Fruit fly (Drosophila melanogaster): ENCODE measurements around the gene CG5177.

Gene CG5177

dm6 chr2L:7411947-7412621 is 7.1 kb downstream of the CG5177 start, which contains the start of gene chm (continued):
- TF ChIP-seq CG10543 (GFP tag; optimal IDR thresholded peaks at IDR 0.05): peak; percentile 0
- TF ChIP-seq CrebB (tag; optimal IDR thresholded peaks at IDR 0.05): no peak
- no peak; the same call in 2 of the 3 replicates for TF ChIP-seq CG11456 (GFP tag; IDR thresholded peaks at IDR 0.05)
- no peak for TF ChIP-seq caup (GFP tag; optimal IDR thresholded peaks at IDR 0.05; ENCODE audit: severe bottlenecking)
- TF ChIP-seq CG31441 (GFP tag; IDR thresholded peaks at IDR 0.05): 0 out of 2 replicates have a peak, but pooled peaks have one; percentile 27
- TF ChIP-seq CG3163 (GFP tag; optimal IDR thresholded peaks at IDR 0.05): peak; percentile 6
- peak; percentile 88 for TF ChIP-seq CHES-1-like (GFP tag; optimal IDR thresholded peaks at IDR 0.05)
- TF ChIP-seq sr (GFP tag; IDR thresholded peaks at IDR 0.05): no peak
- TF ChIP-seq CG31388 (GFP tag; optimal IDR thresholded peaks at IDR 0.05): no peak
- TF ChIP-seq CG17186 (GFP tag; optimal IDR thresholded peaks at IDR 0.05): peak; percentile 14
- no peak for TF ChIP-seq sqz (GFP tag; optimal IDR thresholded peaks at IDR 0.05)
- TF ChIP-seq CG15514 (GFP tag; optimal IDR thresholded peaks at IDR 0.05): peak; percentile 46
- peak; percentile 45 for TF ChIP-seq CG34376 (GFP tag; optimal IDR thresholded peaks at IDR 0.05)
- peak; percentile 10 for TF ChIP-seq bab2 (GFP tag; optimal IDR thresholded peaks at IDR 0.05)
- no peak for TF ChIP-seq CG10147 (GFP tag; optimal IDR thresholded peaks at IDR 0.05)
- peak; percentile 87 for TF ChIP-seq bbx (GFP tag; IDR thresholded peaks at IDR 0.05; ENCODE audit: partially characterized antibody)
- no peak for TF ChIP-seq C15 (GFP tag; IDR thresholded peaks at IDR 0.05)
- TF ChIP-seq emc (GFP tag; optimal IDR thresholded peaks at IDR 0.05): no peak
- peak; percentile 47 for TF ChIP-seq CG7786 (GFP tag; optimal IDR thresholded peaks at IDR 0.05)
- TF ChIP-seq CG34422 (GFP tag; IDR thresholded peaks at IDR 0.05): peak; percentile 50; the same call in 1 of the 3 replicates
- TF ChIP-seq lilli (GFP tag; optimal IDR thresholded peaks at IDR 0.05): peak; percentile 48
- TF ChIP-seq Sry-δ (GFP tag; optimal IDR thresholded peaks at IDR 0.05): peak; percentile 92
- no peak for TF ChIP-seq danr (GFP tag; IDR thresholded peaks at IDR 0.05)
- peak; percentile 11; the same call in 1 of the 3 replicates for TF ChIP-seq dysf (GFP tag; IDR thresholded peaks at IDR 0.05)
- peak; percentile 47 for TF ChIP-seq pnt (GFP tag; optimal IDR thresholded peaks at IDR 0.05)
- peak; percentile 21 for TF ChIP-seq Fer1 (GFP tag; optimal IDR thresholded peaks at IDR 0.05)
- peak; percentile 54 for TF ChIP-seq nmo (GFP tag; optimal IDR thresholded peaks at IDR 0.05)
- peak; percentile 54; the same call in 1 of the 2 replicates for TF ChIP-seq sob (GFP tag; IDR thresholded peaks at IDR 0.05)
- TF ChIP-seq dan (GFP tag; IDR thresholded peaks at IDR 0.05): no peak
- TF ChIP-seq Xrp1 (GFP tag; IDR thresholded peaks at IDR 0.05): 0 out of 2 replicates have a peak, but pooled peaks have one; percentile 24
- peak; percentile 87 for TF ChIP-seq Ets65A (GFP tag)
- no peak for TF ChIP-seq ara (GFP tag; IDR thresholded peaks at IDR 0.05)
- no peak for TF ChIP-seq CG4328 (GFP tag; optimal IDR thresholded peaks at IDR 0.05)
- peak; percentile 76; the same call in 1 of the 2 replicates for TF ChIP-seq chm (GFP tag; IDR thresholded peaks at IDR 0.05)
- peak; percentile 52 for TF ChIP-seq trem (tag; optimal IDR thresholded peaks at IDR 0.05)
- peak; percentile 43 for TF ChIP-seq jumu (GFP tag; optimal IDR thresholded peaks at IDR 0.05)
- TF ChIP-seq vvl (GFP tag; IDR thresholded peaks at IDR 0.05): peak; percentile 65
- TF ChIP-seq CG14710 (tag; optimal IDR thresholded peaks at IDR 0.05): peak; percentile 51

DNA sequence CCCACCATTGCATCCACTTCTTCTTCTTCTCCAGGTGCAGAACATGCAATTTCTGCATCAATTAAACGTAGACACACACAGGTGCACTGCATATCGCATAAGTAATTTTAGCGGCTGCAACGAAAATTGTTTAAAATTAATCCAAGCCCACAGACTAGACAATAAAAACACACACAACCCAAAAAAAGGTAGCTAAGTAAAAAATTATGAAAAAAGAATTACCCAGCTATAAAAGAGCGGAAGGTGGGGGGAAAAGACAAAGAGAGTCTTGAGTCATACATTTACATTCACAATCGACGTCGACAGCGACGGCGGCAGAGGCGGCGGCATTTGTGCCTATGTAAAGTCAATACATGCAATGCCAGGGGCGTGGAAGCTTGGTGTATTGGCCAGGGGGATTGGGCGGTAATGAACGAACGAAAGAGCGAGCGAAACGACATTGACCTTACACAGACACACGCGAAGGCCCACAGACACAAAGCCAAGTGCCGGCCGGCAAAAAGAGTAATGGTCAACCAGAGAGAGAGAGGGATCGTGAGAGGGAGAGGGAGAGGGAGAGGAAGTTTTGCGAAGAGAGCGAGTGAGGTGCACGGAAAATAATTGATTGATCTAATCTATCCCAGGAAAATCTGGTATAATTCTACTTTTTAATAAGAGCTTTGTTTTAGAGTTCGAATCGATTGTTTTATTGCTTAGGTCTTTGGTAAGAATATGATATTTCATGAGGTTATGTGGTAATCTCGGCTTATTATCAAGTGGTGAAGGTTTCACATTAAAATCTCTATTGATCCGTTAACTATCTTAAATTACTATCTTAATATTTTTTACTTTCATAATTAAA is 13.3 kb downstream of the CG5177 start:
- TF ChIP-seq Adf1 (GFP tag; IDR thresholded peaks at IDR 0.05) (peak; percentile 88), sd (tag; optimal IDR thresholded peaks at IDR 0.05) (peak; percentile 9), CG7357 (GFP tag; IDR thresholded peaks at IDR 0.05) (no peak), CG17359 (tag; optimal IDR thresholded peaks at IDR 0.05) (no peak), Trl (optimal IDR thresholded peaks at IDR 0.05) (peak; percentile 83 to 84), Trl (GFP tag; optimal IDR thresholded peaks at IDR 0.05) (no peak), CG4424 (GFP tag; optimal IDR thresholded peaks at IDR 0.05) (no peak), nerfin-2 (GFP tag; IDR thresholded peaks at IDR 0.05; ENCODE audit: partially characterized antibody) (no peak), HmgD (GFP tag; optimal IDR thresholded peaks at IDR 0.05) (no peak), Deaf1 (tag; optimal IDR thresholded peaks at IDR 0.05) (no peak), CG3163 (GFP tag; optimal IDR thresholded peaks at IDR 0.05) (peak; percentile 46), CG12744 (GFP tag; optimal IDR thresholded peaks at IDR 0.05) (no peak), CG7372 (GFP tag; IDR thresholded peaks at IDR 0.05) (no peak), tgo (GFP tag; IDR thresholded peaks at IDR 0.05) (0 out of 3 replicates have a peak, but pooled peaks have one; percentile 14)

Measured in whole organism, embryonic.